Worm (Caenorhabditis elegans): Measurements from ENCODE around the gene gfat-2.
A peak's percentile ranks its signal among the peaks of the same experiment; 100 is the strongest.

Gene gfat-2

ce11 chrIV:11363806-11364562, 46.0 kb upstream of the gfat-2 start (continued):
- TF ChIP-seq elt-3 (tag; optimal IDR thresholded peaks at IDR 0.05), result no peak
- TF ChIP-seq lir-3 (tag; optimal IDR thresholded peaks at IDR 0.05; ENCODE audit: poor library complexity), result no peak
- no peak for TF ChIP-seq Y116A8C.19 (tag; optimal IDR thresholded peaks at IDR 0.05; ENCODE audit: borderline replicate concordance)
- peak; percentile 43 for TF ChIP-seq hpl-2 (GFP tag; optimal IDR thresholded peaks at IDR 0.05)
- TF ChIP-seq nhr-85 (tag), result peak; percentile 79
- no peak for TF ChIP-seq pax-3 (tag; optimal IDR thresholded peaks at IDR 0.05)
- no peak for TF ChIP-seq nhr-11 (tag; optimal IDR thresholded peaks at IDR 0.05)
- TF ChIP-seq nhr-20 (tag; optimal IDR thresholded peaks at IDR 0.05), result peak; percentile 22
- TF ChIP-seq tlp-1 (tag; optimal IDR thresholded peaks at IDR 0.05), result no peak
- TF ChIP-seq grh-1 (GFP tag; IDR thresholded peaks at IDR 0.05), result no peak
- TF ChIP-seq efl-1 (optimal IDR thresholded peaks at IDR 0.05), result peak; percentile 16 to 29
- TF ChIP-seq efl-1 (GFP tag; optimal IDR thresholded peaks at IDR 0.05 in 1 of 2), result peak in 1 of 2 experiments; percentile 91
- no peak for TF ChIP-seq jun-1 (tag; optimal IDR thresholded peaks at IDR 0.05)
- TF ChIP-seq fkh-10 (GFP tag; optimal IDR thresholded peaks at IDR 0.05), result no peak
- TF ChIP-seq nhr-19 (GFP tag; conservative IDR thresholded peaks at IDR 0.05), result no peak
- TF ChIP-seq ceh-8 (GFP tag; optimal IDR thresholded peaks at IDR 0.05), result no peak
- TF ChIP-seq aly-2 (tag; optimal IDR thresholded peaks at IDR 0.05), result no peak
- TF ChIP-seq aha-1 (tag; optimal IDR thresholded peaks at IDR 0.05), result no peak
- TF ChIP-seq efl-3 (GFP tag; optimal IDR thresholded peaks at IDR 0.05), result no peak
- TF ChIP-seq lin-39 (tag; optimal IDR thresholded peaks at IDR 0.05), result no peak
- no peak for TF ChIP-seq ceh-63 (GFP tag; optimal IDR thresholded peaks at IDR 0.05)
- peak; percentile 2 for TF ChIP-seq nhr-90 (tag; optimal IDR thresholded peaks at IDR 0.05; ENCODE audit: poor library complexity)

ce11 chrIV:11371645-11372044, 38.4 kb upstream of the gfat-2 start, which contains the start of gene sec-31:
Gene sec-31, minus strand, starts transcription at chrIV:11371792.
- TF ChIP-seq pqm-1 (tag; optimal IDR thresholded peaks at IDR 0.05), result no peak
- TF ChIP-seq Y116A8C.19 (tag; optimal IDR thresholded peaks at IDR 0.05; ENCODE audit: borderline replicate concordance), result no peak
- TF ChIP-seq zip-4 (GFP tag; optimal IDR thresholded peaks at IDR 0.05), result no peak
- TF ChIP-seq fkh-8 (tag; optimal IDR thresholded peaks at IDR 0.05), result no peak
- TF ChIP-seq efl-1 (optimal IDR thresholded peaks at IDR 0.05), result peak; percentile 33 to 71
- peak; percentile 74 to 98 for TF ChIP-seq efl-1 (GFP tag; optimal IDR thresholded peaks at IDR 0.05 in 1 of 2)
- TF ChIP-seq lir-3 (tag; optimal IDR thresholded peaks at IDR 0.05; ENCODE audit: poor library complexity), result no peak
- peak; percentile 28 to 74 (median 66) for TF ChIP-seq dpl-1 (GFP tag; optimal IDR thresholded peaks at IDR 0.05)
- peak; percentile 49 to 85 for TF ChIP-seq lin-35 (GFP tag; optimal IDR thresholded peaks at IDR 0.05)
- no peak for TF ChIP-seq nhr-237 (tag; optimal IDR thresholded peaks at IDR 0.05)
- TF ChIP-seq vab-15 (tag; optimal IDR thresholded peaks at IDR 0.05), result no peak
- TF ChIP-seq ceh-8 (GFP tag; optimal IDR thresholded peaks at IDR 0.05), result no peak
- no peak for TF ChIP-seq alr-1 (tag; optimal IDR thresholded peaks at IDR 0.05; ENCODE audit: borderline replicate concordance)
- TF ChIP-seq nhr-19 (GFP tag; conservative IDR thresholded peaks at IDR 0.05), result no peak
- TF ChIP-seq dsc-1 (tag; optimal IDR thresholded peaks at IDR 0.05), result no peak
- TF ChIP-seq pag-3 (tag; optimal IDR thresholded peaks at IDR 0.05; ENCODE audit: borderline replicate concordance, insufficient read depth), result no peak
- TF ChIP-seq lin-15B (tag; optimal IDR thresholded peaks at IDR 0.05), result no peak
- no peak for TF ChIP-seq tlp-1 (tag; optimal IDR thresholded peaks at IDR 0.05)
- TF ChIP-seq lin-14 (GFP tag; optimal IDR thresholded peaks at IDR 0.05), result no peak
- TF ChIP-seq snu-23 (GFP tag; optimal IDR thresholded peaks at IDR 0.05), result no peak
- TF ChIP-seq elt-2 (tag; optimal IDR thresholded peaks at IDR 0.05), result no peak
- no peak for TF ChIP-seq ztf-4 (tag; optimal IDR thresholded peaks at IDR 0.05)
- peak; percentile 97 for TF ChIP-seq blmp-1 (tag; optimal IDR thresholded peaks at IDR 0.05)
- TF ChIP-seq nhr-20 (tag; optimal IDR thresholded peaks at IDR 0.05), result no peak
- TF ChIP-seq efl-3 (GFP tag; optimal IDR thresholded peaks at IDR 0.05), result no peak
- TF ChIP-seq nhr-77 (tag; optimal IDR thresholded peaks at IDR 0.05), result no peak
- no peak for TF ChIP-seq sox-4 (tag; optimal IDR thresholded peaks at IDR 0.05)
- no peak for TF ChIP-seq zag-1 (tag; optimal IDR thresholded peaks at IDR 0.05)
- TF ChIP-seq nhr-76 (tag; optimal IDR thresholded peaks at IDR 0.05), result no peak
- no peak for TF ChIP-seq ceh-63 (GFP tag; optimal IDR thresholded peaks at IDR 0.05)
- no peak for TF ChIP-seq ceh-90 (tag; optimal IDR thresholded peaks at IDR 0.05)
- no peak for TF ChIP-seq pax-3 (tag; optimal IDR thresholded peaks at IDR 0.05)
- no peak for TF ChIP-seq isw-1 (GFP tag; IDR thresholded peaks at IDR 0.05)
- no peak for TF ChIP-seq C04F5.9 (tag; optimal IDR thresholded peaks at IDR 0.05)
- TF ChIP-seq unc-98 (GFP tag; IDR thresholded peaks at IDR 0.05), result no peak
- TF ChIP-seq jun-1 (tag; optimal IDR thresholded peaks at IDR 0.05), result no peak
- no peak for TF ChIP-seq fkh-10 (GFP tag; optimal IDR thresholded peaks at IDR 0.05)
- no peak for TF ChIP-seq nhr-71 (tag; optimal IDR thresholded peaks at IDR 0.05)
- TF ChIP-seq irx-1 (tag; optimal IDR thresholded peaks at IDR 0.05), result no peak
